Worm (Caenorhabditis elegans): Measurements from ENCODE around the gene srbc-17.
A peak's percentile ranks its signal among the peaks of the same experiment; 100 is the strongest.

DNA sequence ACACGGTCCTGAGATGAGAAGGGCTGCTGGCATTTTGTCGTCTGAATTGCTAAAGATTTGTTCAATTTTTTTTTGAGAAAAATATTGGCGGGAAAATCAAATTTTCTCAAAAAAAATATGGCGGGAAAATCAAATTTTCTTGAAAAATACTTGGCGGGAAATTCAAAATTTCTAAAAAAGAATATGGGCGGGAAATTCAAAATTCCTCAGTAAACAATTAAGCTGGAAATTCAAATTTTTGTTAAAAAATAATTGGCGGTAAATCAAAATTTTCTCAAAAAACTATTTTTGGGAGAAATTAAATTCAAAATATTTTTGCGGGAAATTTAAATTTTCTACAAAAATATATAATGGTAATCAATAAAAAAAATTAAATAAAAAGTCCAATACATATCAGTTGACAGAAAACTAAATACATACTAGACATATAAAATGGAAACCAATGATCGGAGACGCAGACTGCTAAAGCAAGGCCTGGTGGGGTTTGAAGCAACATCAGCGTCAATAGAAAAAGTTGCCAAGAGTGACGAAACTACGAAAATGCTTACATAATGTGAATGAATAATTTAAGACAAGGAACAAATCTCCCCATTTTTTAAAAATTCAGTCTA, 37.0 kb downstream of the srbc-17 start, which contains the start of gene nhr-184:
- TF ChIP-seq ama-1 (optimal IDR thresholded peaks at IDR 0.05): no peak
- no peak for TF ChIP-seq mab-5 (tag; optimal IDR thresholded peaks at IDR 0.05)
- no peak for TF ChIP-seq lin-13 (GFP tag; optimal IDR thresholded peaks at IDR 0.05)
- no peak for TF ChIP-seq ceh-16 (tag; optimal IDR thresholded peaks at IDR 0.05)
- no peak for TF ChIP-seq nhr-12 (tag; optimal IDR thresholded peaks at IDR 0.05)
- peak in 1 of 2 experiments; percentile 21 for TF ChIP-seq lsy-2 (tag; optimal IDR thresholded peaks at IDR 0.05)
- TF ChIP-seq nhr-11 (tag; optimal IDR thresholded peaks at IDR 0.05): no peak

Data from whole organism, L2 larva.